Worm (Caenorhabditis elegans) whole organism, L1 larva: ENCODE data around the gene let-4.

Experiments used
- alr-1 ChIP-seq: fragments of 200-800 bp; sonication (Bioruptor generic); optimal IDR thresholded peaks from 2 replicates; lab custom pipeline; 2018; ENCODE audit warnings: borderline replicate concordance, mild to moderate bottlenecking, missing genetic modification characterization, missing compliant biosample characterization
- blmp-1 ChIP-seq: fragments of 150-350 bp; optimal IDR thresholded peaks from 2 replicates; lab custom pipeline; 2014; ENCODE audit warnings: missing biosample characterization, missing genetic modification characterization
- ceh-8 ChIP-seq: fragments of 200-800 bp; sonication (Bioruptor generic); optimal IDR thresholded peaks from 2 replicates; lab custom pipeline; 2018; ENCODE audit warnings: mild to moderate bottlenecking, missing genetic modification characterization, moderate library complexity, missing compliant biosample characterization
- ceh-82 ChIP-seq, 3 experiments: fragments of 150-350 bp in 1 of 3; sonication (generic microtip) in 2 of 3; optimal IDR thresholded peaks; 2 replicates each; lab custom pipeline; 2014 to 2017; ENCODE audit warnings: missing biosample characterization in 3 of 3, missing genetic modification characterization in 3 of 3
- ceh-90 ChIP-seq: sonication (generic microtip); optimal IDR thresholded peaks from 2 replicates; lab custom pipeline; 2016; ENCODE audit warnings: missing genetic modification characterization, missing compliant biosample characterization
- ces-1 ChIP-seq: fragments of 150-350 bp; optimal IDR thresholded peaks from 2 replicates; lab custom pipeline; 2014; ENCODE audit warnings: missing biosample characterization, missing genetic modification reagents, missing genetic modification characterization
- dsc-1 ChIP-seq: sonication (generic microtip); optimal IDR thresholded peaks from 2 replicates; lab custom pipeline; 2016; ENCODE audit warnings: mild to moderate bottlenecking, missing genetic modification characterization, missing compliant biosample characterization
- efl-1 ChIP-seq, 4 experiments: fragments of 150-350 bp; optimal IDR thresholded peaks in 3 of 4; peaks in 1 of 4; 1 replicate in 1 of 4; 2 replicates in 3 of 4; lab custom pipeline; 2014; ENCODE audit warnings: missing biosample characterization in 2 of 4, missing genetic modification characterization in 2 of 4, missing genetic modification reagents in 2 of 4
- egl-27 ChIP-seq, 2 experiments: fragments of 150-350 bp in 1 of 2; sonication (generic microtip); optimal IDR thresholded peaks; 3 replicates each; lab custom pipeline; 2017 to 2018; ENCODE audit warnings: missing biosample characterization in 2 of 2, missing genetic modification characterization in 2 of 2, missing genetic modification reagents in 2 of 2
- elt-3 ChIP-seq, 6 experiments: fragments of 150-350 bp in 1 of 6; sonication (generic microtip); optimal IDR thresholded peaks; 2 replicates each; lab custom pipeline; 2017 to 2018; ENCODE audit warnings: missing biosample characterization in 6 of 6, missing genetic modification characterization in 6 of 6, inconsistent platforms in 1 of 6
- fkh-10 ChIP-seq: sonication (generic microtip); optimal IDR thresholded peaks from 2 replicates; lab custom pipeline; 2017; ENCODE audit warnings: missing biosample characterization, missing genetic modification reagents, missing genetic modification characterization
- fkh-8 ChIP-seq: sonication (generic microtip); optimal IDR thresholded peaks from 2 replicates; lab custom pipeline; 2016; ENCODE audit warnings: mild to moderate bottlenecking, missing genetic modification characterization, missing compliant biosample characterization
- fos-1 ChIP-seq: fragments of 150-350 bp; optimal IDR thresholded peaks from 2 replicates; lab custom pipeline; 2014; ENCODE audit warnings: missing biosample characterization, missing genetic modification characterization
- grh-1 ChIP-seq: fragments of 200-800 bp; sonication (Bioruptor generic); IDR thresholded peaks from 2 replicates; pipeline ENCODE4 v1.3.6; 2022; ENCODE audit warnings: missing genetic modification reagents, missing genetic modification characterization, missing compliant biosample characterization
- hlh-17 ChIP-seq: fragments of 200-800 bp; sonication (Bioruptor generic); optimal IDR thresholded peaks from 2 replicates; lab custom pipeline; 2018; ENCODE audit warnings: missing genetic modification characterization, mild to moderate bottlenecking, missing compliant biosample characterization, moderate library complexity, borderline replicate concordance
- hlh-4 ChIP-seq: sonication (generic microtip); optimal IDR thresholded peaks from 2 replicates; lab custom pipeline; 2016; ENCODE audit warnings: mild to moderate bottlenecking, missing genetic modification characterization, missing compliant biosample characterization
- lin-39 ChIP-seq: fragments of 150-350 bp; optimal IDR thresholded peaks from 2 replicates; lab custom pipeline; 2014; ENCODE audit warnings: missing biosample characterization, missing genetic modification reagents, missing genetic modification characterization
- mdl-1 ChIP-seq, 2 experiments: fragments of 150-350 bp; optimal IDR thresholded peaks; 2 replicates each; lab custom pipeline; 2014 to 2017; ENCODE audit warnings: missing biosample characterization in 2 of 2, missing genetic modification characterization in 2 of 2, inconsistent platforms in 1 of 2
- nhr-11 ChIP-seq: fragments of 150-350 bp; optimal IDR thresholded peaks from 2 replicates; lab custom pipeline; 2014; ENCODE audit warnings: missing biosample characterization, missing genetic modification characterization
- nhr-12 ChIP-seq: sonication (generic microtip); optimal IDR thresholded peaks from 2 replicates; lab custom pipeline; 2017; ENCODE audit warnings: missing biosample characterization, missing genetic modification characterization
- nhr-19 ChIP-seq: fragments of 200-800 bp; sonication (Bioruptor generic); conservative IDR thresholded peaks from 2 replicates; pipeline ENCODE4 v1.3.6; 2022; ENCODE audit warnings: missing genetic modification characterization, missing compliant biosample characterization
- nhr-20 ChIP-seq: sonication (generic microtip); optimal IDR thresholded peaks from 2 replicates; lab custom pipeline; 2016; ENCODE audit warnings: mild to moderate bottlenecking, missing genetic modification characterization, missing compliant biosample characterization
- nhr-28 ChIP-seq: fragments of 150-350 bp; optimal IDR thresholded peaks from 2 replicates; lab custom pipeline; 2014; ENCODE audit warnings: missing biosample characterization, missing genetic modification characterization
- nhr-47 ChIP-seq: sonication (generic microtip); optimal IDR thresholded peaks from 2 replicates; lab custom pipeline; 2016; ENCODE audit warnings: mild to moderate bottlenecking, missing genetic modification characterization, moderate library complexity, missing compliant biosample characterization
- nhr-76 ChIP-seq: sonication (generic microtip); optimal IDR thresholded peaks from 2 replicates; lab custom pipeline; 2017; ENCODE audit warnings: missing biosample characterization, missing genetic modification characterization
- nhr-77 ChIP-seq: fragments of 150-350 bp; optimal IDR thresholded peaks from 2 replicates; lab custom pipeline; 2014; ENCODE audit warnings: missing biosample characterization, missing genetic modification characterization
- nhr-90 ChIP-seq: sonication (generic microtip); optimal IDR thresholded peaks from 2 replicates; lab custom pipeline; 2016; ENCODE audit warnings: mild to moderate bottlenecking, missing genetic modification characterization, missing compliant biosample characterization; ENCODE audit not compliant: poor library complexity
- pag-3 ChIP-seq: sonication (generic microtip); optimal IDR thresholded peaks from 2 replicates; lab custom pipeline; 2017; ENCODE audit warnings: missing genetic modification characterization, mild to moderate bottlenecking, missing compliant biosample characterization, antibody characterized with exemption, borderline replicate concordance; ENCODE audit not compliant: insufficient read depth
- pax-3 ChIP-seq: fragments of 200-800 bp; sonication (Bioruptor generic); optimal IDR thresholded peaks from 2 replicates; lab custom pipeline; 2018; ENCODE audit warnings: mild to moderate bottlenecking, missing genetic modification characterization, moderate library complexity, missing compliant biosample characterization
- rnt-1 ChIP-seq: sonication (generic microtip); optimal IDR thresholded peaks from 2 replicates; lab custom pipeline; 2016; ENCODE audit warnings: mild to moderate bottlenecking, missing genetic modification characterization, moderate library complexity, missing compliant biosample characterization
- skn-1 ChIP-seq: fragments of 150-350 bp; optimal IDR thresholded peaks from 2 replicates; lab custom pipeline; 2014; ENCODE audit warnings: missing biosample characterization, missing genetic modification characterization
- snu-23 ChIP-seq: sonication (generic microtip); optimal IDR thresholded peaks from 2 replicates; lab custom pipeline; 2016; ENCODE audit warnings: missing genetic modification characterization, missing compliant biosample characterization
- swsn-7 ChIP-seq: sonication (generic microtip); optimal IDR thresholded peaks from 2 replicates; lab custom pipeline; 2016; ENCODE audit warnings: missing genetic modification characterization, missing compliant biosample characterization
- tbx-2 ChIP-seq: sonication (generic microtip); optimal IDR thresholded peaks from 2 replicates; lab custom pipeline; 2016; ENCODE audit warnings: missing genetic modification characterization, missing compliant biosample characterization
- unc-130 ChIP-seq: fragments of 150-350 bp; optimal IDR thresholded peaks from 2 replicates; lab custom pipeline; 2017; ENCODE audit warnings: missing biosample characterization, missing genetic modification characterization, inconsistent platforms
- unc-30 ChIP-seq: sonication (generic microtip); optimal IDR thresholded peaks from 2 replicates; lab custom pipeline; 2017; ENCODE audit warnings: missing biosample characterization, missing genetic modification characterization
- unc-62 ChIP-seq: fragments of 150-350 bp; optimal IDR thresholded peaks from 2 replicates; lab custom pipeline; 2014; ENCODE audit warnings: missing biosample characterization, missing genetic modification reagents, missing genetic modification characterization
- unc-86 ChIP-seq: sonication (generic microtip); optimal IDR thresholded peaks from 2 replicates; lab custom pipeline; 2016; ENCODE audit warnings: missing genetic modification characterization, missing compliant biosample characterization
- unc-98 ChIP-seq: fragments of 200-800 bp; sonication (Bioruptor generic); IDR thresholded peaks from 2 replicates; pipeline ENCODE4 v1.3.6; 2022; ENCODE audit warnings: missing genetic modification characterization, missing compliant biosample characterization
- vab-15 ChIP-seq: sonication (generic microtip); optimal IDR thresholded peaks from 2 replicates; lab custom pipeline; 2017; ENCODE audit warnings: missing genotype, mild to moderate bottlenecking, missing genetic modification characterization, missing compliant biosample characterization
- xbp-1 ChIP-seq: sonication (generic microtip); optimal IDR thresholded peaks from 2 replicates; lab custom pipeline; 2016; ENCODE audit warnings: missing genetic modification characterization, missing compliant biosample characterization

Gene let-4

DNA sequence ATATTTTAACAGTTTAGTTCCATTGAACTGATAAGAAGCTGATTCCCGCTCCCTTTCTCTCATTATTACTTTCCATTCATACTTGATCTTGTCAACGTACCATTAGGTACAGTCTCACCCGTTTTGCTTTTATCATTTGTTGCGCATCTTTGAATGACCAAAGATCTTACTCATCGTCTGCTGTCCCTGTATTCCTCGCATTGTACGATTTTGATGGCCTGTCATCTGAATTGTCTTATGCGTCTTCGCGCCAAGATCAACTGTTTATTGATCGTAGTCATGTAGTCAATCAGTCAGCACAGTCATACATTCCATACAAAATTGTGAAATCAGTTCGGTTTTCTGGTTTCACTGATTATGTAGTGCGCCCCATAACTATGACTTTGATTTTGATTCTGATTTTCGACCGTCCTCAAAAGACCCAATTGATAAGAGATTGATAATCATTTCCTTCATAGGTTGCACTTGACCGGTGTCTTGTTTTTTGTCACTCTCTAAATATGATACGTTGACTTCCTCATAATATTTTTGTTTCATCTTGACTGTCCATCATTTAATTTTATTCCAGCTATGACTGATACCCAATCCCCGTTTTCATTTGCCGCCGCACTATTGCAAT lies 19.7 kb upstream of the let-4 start, which contains the start of gene nhr-3 (continued):
- TF ChIP-seq blmp-1 (tag; lab: Kevin White, UChicago) (peak; percentile 84), unc-130 (no peak), nhr-77 (tag; lab: Kevin White, UChicago) (no peak), pag-3 (tag; lab: Kevin White, UChicago) (no peak), ceh-8 (GFP tag; lab: Kevin White, UChicago) (no peak), snu-23 (GFP tag; lab: Kevin White, UChicago) (no peak), hlh-17 (GFP tag; lab: Kevin White, UChicago) (no peak), nhr-28 (tag; lab: Kevin White, UChicago) (no peak)
- TF ChIP-seq, all 84 proteins: peak for 10

DNA sequence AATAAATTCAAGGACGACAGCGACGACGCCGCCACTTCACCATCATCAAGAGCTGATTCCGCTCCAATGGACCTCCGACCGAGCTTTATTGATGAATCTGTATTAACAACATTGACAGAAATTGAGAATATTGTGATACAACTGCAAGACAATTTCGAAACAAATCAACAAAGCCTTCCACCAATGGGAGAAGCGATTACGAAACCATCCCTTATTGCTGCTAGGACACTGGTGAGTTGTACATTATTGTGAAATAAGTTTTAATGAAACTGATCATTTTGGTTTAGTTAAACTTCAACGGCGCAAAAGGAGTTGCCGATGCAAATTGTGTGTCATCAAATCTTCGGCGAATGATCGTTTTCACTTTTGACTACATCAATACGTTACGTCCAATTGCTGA lies 18.7 kb upstream of the let-4 start:
- TF ChIP-seq swsn-7 (tag; lab: Kevin White, UChicago) (no peak), blmp-1 (tag; lab: Kevin White, UChicago) (peak; percentile 72), dsc-1 (tag; lab: Kevin White, UChicago) (no peak), nhr-47 (tag; lab: Kevin White, UChicago) (no peak), nhr-11 (no peak), ceh-82 (tag; optimal IDR thresholded peaks at IDR 0.05; lab: Kevin White, UChicago) (peak in 1 of 3 experiments; percentile 26), nhr-12 (tag; lab: Kevin White, UChicago) (no peak), fkh-10 (no peak), unc-86 (tag; lab: Kevin White, UChicago) (no peak), alr-1 (no peak), unc-130 (no peak), skn-1 (tag; lab: Kevin White, UChicago) (peak; percentile 36)

- TF ChIP-seq vab-15 (tag; lab: Kevin White, UChicago) (no peak), nhr-28 (tag; lab: Kevin White, UChicago) (no peak), nhr-76 (no peak), efl-1 (optimal IDR thresholded peaks at IDR 0.05; lab: Kevin White, UChicago) (no peak), efl-1 (GFP tag; optimal IDR thresholded peaks at IDR 0.05 in 1 of 2; lab: Kevin White, UChicago) (peak; percentile 3 to 93), elt-3 (tag; optimal IDR thresholded peaks at IDR 0.05; lab: Kevin White, UChicago) (no peak), nhr-20 (tag; lab: Kevin White, UChicago) (no peak), unc-98 (GFP tag; lab: Robert Waterston, UW) (0 out of 2 replicates have a peak, but pooled peaks have one; percentile 20), rnt-1 (peak; percentile 66), fos-1 (tag; lab: Kevin White, UChicago) (no peak), hlh-4 (tag; lab: Kevin White, UChicago) (no peak), ces-1 (GFP tag; lab: Kevin White, UChicago) (no peak), unc-30 (tag; lab: Kevin White, UChicago) (no peak), tbx-2 (tag; lab: Kevin White, UChicago) (no peak), xbp-1 (no peak), unc-130 (no peak), skn-1 (tag; lab: Kevin White, UChicago) (no peak), nhr-90 (tag; lab: Kevin White, UChicago) (no peak), mdl-1 (tag; optimal IDR thresholded peaks at IDR 0.05; lab: Kevin White, UChicago) (no peak), nhr-19 (GFP tag; lab: Robert Waterston, UW) (peak; percentile 10; the same call in 1 of the 2 replicates), unc-62 (GFP tag; lab: Kevin White, UChicago) (no peak), fkh-8 (tag; lab: Kevin White, UChicago) (no peak), pax-3 (tag; lab: Kevin White, UChicago) (no peak), grh-1 (GFP tag; lab: Robert Waterston, UW) (0 out of 2 replicates have a peak, but pooled peaks have one; percentile 15), lin-39 (tag; lab: Kevin White, UChicago) (no peak), dsc-1 (tag; lab: Kevin White, UChicago) (no peak), ceh-90 (tag; lab: Kevin White, UChicago) (no peak), egl-27 (tag; optimal IDR thresholded peaks at IDR 0.05; lab: Kevin White, UChicago) (peak in 1 of 2 experiments; percentile 5)
These were observed 18.0 kb upstream of the let-4 start for ce11 chrX:14559519-14560296.
